Fruit fly (Drosophila melanogaster): Measurements from ENCODE around the gene tna.

tna gene

dm6 chr3L:10894159-10894558 lies 58.8 kb downstream of the tna start, which contains the start of gene Cpr67Fb:
Cpr67Fb (plus strand) TSS chr3L:10894173.
- TF ChIP-seq dl (GFP tag; optimal IDR thresholded peaks at IDR 0.05; ENCODE audit: insufficient read depth in 1 of 2, partially characterized antibody in 2 of 2) (no peak), Abd-B (GFP tag; optimal IDR thresholded peaks at IDR 0.05) (no peak), GATAd (GFP tag; optimal IDR thresholded peaks at IDR 0.05) (no peak), N (GFP tag; optimal IDR thresholded peaks at IDR 0.05) (no peak), Rel (GFP tag; optimal IDR thresholded peaks at IDR 0.05) (no peak), Rel (tag; optimal IDR thresholded peaks at IDR 0.05) (no peak), Hr83 (GFP tag; optimal IDR thresholded peaks at IDR 0.05; ENCODE audit: poor library complexity, severe bottlenecking) (no peak)

- peak; percentile 68 for TF ChIP-seq h (GFP tag; optimal IDR thresholded peaks at IDR 0.05)
- no peak for TF ChIP-seq N (GFP tag; optimal IDR thresholded peaks at IDR 0.05)
- TF ChIP-seq CrebA (GFP tag; optimal IDR thresholded peaks at IDR 0.05; ENCODE audit: borderline replicate concordance), result peak; percentile 34
Observed at dm6 chr3L:10896923-10897322, 61.6 kb downstream of the tna start.

dm6 chr3L:10897534-10898255 lies 62.4 kb downstream of the tna start:
- TF ChIP-seq fru (GFP tag; optimal IDR thresholded peaks at IDR 0.05) (peak; percentile 13), ey (GFP tag; optimal IDR thresholded peaks at IDR 0.05) (no peak), N (GFP tag; optimal IDR thresholded peaks at IDR 0.05) (peak; percentile 42), dsf (GFP tag; optimal IDR thresholded peaks at IDR 0.05; ENCODE audit: borderline replicate concordance) (no peak), dl (GFP tag; optimal IDR thresholded peaks at IDR 0.05; ENCODE audit: insufficient read depth in 1 of 2, partially characterized antibody in 2 of 2) (peak in 1 of 2 experiments; percentile 41), Mio (GFP tag; optimal IDR thresholded peaks at IDR 0.05) (no peak), Vsx2 (GFP tag; optimal IDR thresholded peaks at IDR 0.05; ENCODE audit: partially characterized antibody) (no peak), Rel (GFP tag; optimal IDR thresholded peaks at IDR 0.05) (no peak), Rel (tag; optimal IDR thresholded peaks at IDR 0.05) (peak; percentile 53), Abd-B (GFP tag; optimal IDR thresholded peaks at IDR 0.05) (no peak), usp (GFP tag; optimal IDR thresholded peaks at IDR 0.05) (no peak), tai (GFP tag; optimal IDR thresholded peaks at IDR 0.05) (no peak), HLH106 (tag; optimal IDR thresholded peaks at IDR 0.05) (no peak), psq (GFP tag; optimal IDR thresholded peaks at IDR 0.05) (peak; percentile 89), Hr78 (GFP tag; optimal IDR thresholded peaks at IDR 0.05) (no peak), sage (GFP tag; optimal IDR thresholded peaks at IDR 0.05) (no peak), Myc (optimal IDR thresholded peaks at IDR 0.05) (no peak), jim (GFP tag; optimal IDR thresholded peaks at IDR 0.05) (no peak), lola (GFP tag; optimal IDR thresholded peaks at IDR 0.05) (no peak), Hnf4 (GFP tag; optimal IDR thresholded peaks at IDR 0.05) (peak; percentile 26), dmrt93B (GFP tag; optimal IDR thresholded peaks at IDR 0.05) (no peak), brk (GFP tag; optimal IDR thresholded peaks at IDR 0.05) (no peak), OdsH (GFP tag; optimal IDR thresholded peaks at IDR 0.05) (no peak), Dif (GFP tag; optimal IDR thresholded peaks at IDR 0.05; ENCODE audit: partially characterized antibody) (peak; percentile 44), CG32264 (GFP tag; optimal IDR thresholded peaks at IDR 0.05) (no peak), Hr83 (GFP tag; optimal IDR thresholded peaks at IDR 0.05; ENCODE audit: poor library complexity, severe bottlenecking) (no peak), br (GFP tag; optimal IDR thresholded peaks at IDR 0.05) (peak; percentile 11), CG9705 (GFP tag; optimal IDR thresholded peaks at IDR 0.05) (no peak), CrebA (GFP tag; optimal IDR thresholded peaks at IDR 0.05; ENCODE audit: borderline replicate concordance) (no peak), GATAd (GFP tag; optimal IDR thresholded peaks at IDR 0.05) (no peak), Jra (GFP tag; optimal IDR thresholded peaks at IDR 0.05) (no peak), rgr (GFP tag; optimal IDR thresholded peaks at IDR 0.05) (peak; percentile 16), h (GFP tag; optimal IDR thresholded peaks at IDR 0.05) (peak; percentile 27), Sp1 (GFP tag; optimal IDR thresholded peaks at IDR 0.05) (no peak), Dfd (GFP tag; optimal IDR thresholded peaks at IDR 0.05) (no peak), foxo (GFP tag; optimal IDR thresholded peaks at IDR 0.05) (no peak), pan (optimal IDR thresholded peaks at IDR 0.05) (no peak), sv (GFP tag; optimal IDR thresholded peaks at IDR 0.05) (no peak), woc (GFP tag; optimal IDR thresholded peaks at IDR 0.05) (peak; percentile 3)
